Worm (Caenorhabditis elegans): ENCODE measurements around the gene ceh-58.

Gene ceh-58

ce11 chrII:10369547-10370028 is at the start of gene ceh-58:
Gene ceh-58, minus strand, starts transcription at chrII:10369597.
- TF ChIP-seq hmbx-1 (tag; optimal IDR thresholded peaks at IDR 0.05) (no peak), ceh-36 (tag; optimal IDR thresholded peaks at IDR 0.05) (no peak), B0310.2 (tag; optimal IDR thresholded peaks at IDR 0.05) (no peak), ama-1 (optimal IDR thresholded peaks at IDR 0.05) (no peak), flt-1 (GFP tag; IDR thresholded peaks at IDR 0.05) (no peak), ets-7 (tag; optimal IDR thresholded peaks at IDR 0.05) (no peak), tra-4 (tag; optimal IDR thresholded peaks at IDR 0.05) (no peak), pes-1 (GFP tag; IDR thresholded peaks at IDR 0.05) (no peak), sea-1 (GFP tag; conservative IDR thresholded peaks at IDR 0.05) (no peak), tbx-37 (GFP tag; conservative IDR thresholded peaks at IDR 0.05) (no peak), aly-1 (tag; optimal IDR thresholded peaks at IDR 0.05) (no peak), hmg-4 (GFP tag; optimal IDR thresholded peaks at IDR 0.05) (no peak), scrt-1 (GFP tag; IDR thresholded peaks at IDR 0.05) (no peak), ceh-13 (GFP tag; optimal IDR thresholded peaks at IDR 0.05) (no peak), hnd-1 (tag; optimal IDR thresholded peaks at IDR 0.05) (no peak), F13C5.2 (tag; optimal IDR thresholded peaks at IDR 0.05) (no peak), tbx-11 (GFP tag; IDR thresholded peaks at IDR 0.05) (no peak)

DNA sequence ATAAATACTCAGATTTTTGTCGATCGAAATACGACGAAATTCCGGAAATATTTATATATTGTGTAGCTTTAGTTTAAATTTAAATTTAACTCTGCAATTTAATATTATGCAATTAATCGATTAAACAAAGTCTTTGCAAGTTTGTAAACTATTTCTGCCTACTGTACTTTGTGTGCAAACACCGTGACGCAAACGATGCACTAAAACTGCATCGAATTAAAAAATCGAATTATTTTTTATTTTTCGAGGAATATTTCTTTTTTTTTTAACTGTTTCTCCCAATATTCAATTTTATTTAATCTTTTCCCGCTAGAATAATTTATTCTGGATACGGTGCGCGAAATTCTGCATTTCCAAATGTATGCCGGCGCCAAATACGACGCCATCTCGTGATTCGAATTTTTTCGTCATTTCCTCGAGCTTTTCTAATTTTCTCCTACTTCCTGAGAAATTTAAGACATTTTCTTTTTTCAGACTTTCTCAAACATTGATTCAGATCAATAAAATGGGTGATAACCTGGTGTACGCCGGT is 47.0 kb upstream of the ceh-58 start, which contains the start of gene eif-2A:
Gene eif-2A (plus strand): TSS at position 469 of the 532 bp plus-strand sequence.
- TF ChIP-seq F13C5.2 (tag; optimal IDR thresholded peaks at IDR 0.05) (no peak), ama-1 (optimal IDR thresholded peaks at IDR 0.05) (no peak), ceh-36 (tag; optimal IDR thresholded peaks at IDR 0.05) (no peak), ets-7 (tag; optimal IDR thresholded peaks at IDR 0.05) (no peak), tbx-11 (GFP tag; IDR thresholded peaks at IDR 0.05) (no peak), sea-1 (GFP tag; conservative IDR thresholded peaks at IDR 0.05) (no peak), hmbx-1 (tag; optimal IDR thresholded peaks at IDR 0.05) (no peak), hmg-4 (GFP tag; optimal IDR thresholded peaks at IDR 0.05) (no peak)

- TF ChIP-seq sea-1 (GFP tag; conservative IDR thresholded peaks at IDR 0.05), result no peak
- no peak for TF ChIP-seq flt-1 (GFP tag; IDR thresholded peaks at IDR 0.05)
- no peak for TF ChIP-seq hmbx-1 (tag; optimal IDR thresholded peaks at IDR 0.05)
- no peak for TF ChIP-seq tbx-37 (GFP tag; conservative IDR thresholded peaks at IDR 0.05)
- TF ChIP-seq tbx-11 (GFP tag; IDR thresholded peaks at IDR 0.05), result no peak
- no peak for TF ChIP-seq ceh-13 (GFP tag; optimal IDR thresholded peaks at IDR 0.05)
These were observed 41.6 kb upstream of the ceh-58 start, which contains the start of gene E04D5.5 for ce11 chrII:10410989-10411388. Gene E04D5.5, plus strand, starts transcription at chrII:10411289.

- TF ChIP-seq tbx-37 (GFP tag; conservative IDR thresholded peaks at IDR 0.05) (no peak), ceh-13 (GFP tag; optimal IDR thresholded peaks at IDR 0.05) (no peak), flt-1 (GFP tag; IDR thresholded peaks at IDR 0.05) (no peak), pes-1 (GFP tag; IDR thresholded peaks at IDR 0.05) (no peak), hmbx-1 (tag; optimal IDR thresholded peaks at IDR 0.05) (no peak), ets-7 (tag; optimal IDR thresholded peaks at IDR 0.05) (no peak), sea-1 (GFP tag; conservative IDR thresholded peaks at IDR 0.05) (no peak), B0310.2 (tag; optimal IDR thresholded peaks at IDR 0.05) (no peak), hnd-1 (tag; optimal IDR thresholded peaks at IDR 0.05) (no peak), ama-1 (optimal IDR thresholded peaks at IDR 0.05) (no peak), F13C5.2 (tag; optimal IDR thresholded peaks at IDR 0.05) (no peak), ceh-36 (tag; optimal IDR thresholded peaks at IDR 0.05) (no peak), hmg-4 (GFP tag; optimal IDR thresholded peaks at IDR 0.05) (no peak), tra-4 (tag; optimal IDR thresholded peaks at IDR 0.05) (no peak), scrt-1 (GFP tag; IDR thresholded peaks at IDR 0.05) (no peak)
These were observed 33.6 kb upstream of the ceh-58 start for ce11 chrII:10402991-10403390.

- TF ChIP-seq hnd-1 (tag; optimal IDR thresholded peaks at IDR 0.05) (no peak), pes-1 (GFP tag; IDR thresholded peaks at IDR 0.05) (no peak), tbx-11 (GFP tag; IDR thresholded peaks at IDR 0.05) (no peak), hmg-4 (GFP tag; optimal IDR thresholded peaks at IDR 0.05) (no peak), tra-4 (tag; optimal IDR thresholded peaks at IDR 0.05) (no peak), ama-1 (optimal IDR thresholded peaks at IDR 0.05) (no peak), ceh-36 (tag; optimal IDR thresholded peaks at IDR 0.05) (no peak), aly-1 (tag; optimal IDR thresholded peaks at IDR 0.05) (no peak)
These were observed 27.2 kb upstream of the ceh-58 start, which contains the start of gene T09F3.5 for ce11 chrII:10396578-10396977. Gene T09F3.5, plus strand, starts transcription at chrII:10396878.

DNA sequence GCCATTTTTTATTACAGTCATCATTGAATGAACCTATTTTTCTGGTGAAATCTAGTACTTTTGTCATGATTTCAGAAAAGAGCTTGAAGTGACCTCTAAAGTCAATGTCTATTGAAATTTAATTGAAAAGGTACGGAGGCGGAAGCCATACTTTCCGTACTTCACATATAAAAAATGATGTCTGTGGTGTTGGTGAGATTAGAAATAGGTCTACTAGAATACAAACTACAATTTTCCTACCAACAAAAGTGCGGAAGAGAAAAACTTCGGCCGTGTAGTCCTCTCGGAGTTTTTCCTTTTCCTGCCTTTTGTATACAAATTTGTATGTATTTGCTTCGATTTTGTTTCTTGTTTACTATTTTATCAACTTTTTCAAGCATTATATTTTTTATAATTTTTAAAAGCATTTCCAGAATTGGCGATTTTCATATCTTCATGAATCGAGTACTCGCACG is 25.9 kb upstream of the ceh-58 start, which contains the start of gene T09F3.4:
Gene T09F3.4 (plus strand): TSS at position 405 of the 455 bp plus-strand sequence.
- TF ChIP-seq ceh-13 (GFP tag; optimal IDR thresholded peaks at IDR 0.05) (no peak), tbx-37 (GFP tag; conservative IDR thresholded peaks at IDR 0.05) (peak; percentile 37; the same call in 1 of the 2 replicates)

ce11 chrII:10393282-10394179 is 24.1 kb upstream of the ceh-58 start, which contains the start of gene gpd-1:
Gene gpd-1, plus strand, starts transcription at chrII:10394129.
- no peak for TF ChIP-seq sea-1 (GFP tag; conservative IDR thresholded peaks at IDR 0.05)
- TF ChIP-seq pes-1 (GFP tag; IDR thresholded peaks at IDR 0.05), result no peak
- no peak for TF ChIP-seq F13C5.2 (tag; optimal IDR thresholded peaks at IDR 0.05)
- no peak for TF ChIP-seq ceh-36 (tag; optimal IDR thresholded peaks at IDR 0.05)
- TF ChIP-seq hnd-1 (tag; optimal IDR thresholded peaks at IDR 0.05), result no peak
- no peak for TF ChIP-seq hmbx-1 (tag; optimal IDR thresholded peaks at IDR 0.05)
- no peak for TF ChIP-seq tbx-37 (GFP tag; conservative IDR thresholded peaks at IDR 0.05)
- TF ChIP-seq B0310.2 (tag; optimal IDR thresholded peaks at IDR 0.05), result no peak
- TF ChIP-seq aly-1 (tag; optimal IDR thresholded peaks at IDR 0.05), result no peak
- TF ChIP-seq scrt-1 (GFP tag; IDR thresholded peaks at IDR 0.05), result no peak
- TF ChIP-seq flt-1 (GFP tag; IDR thresholded peaks at IDR 0.05), result no peak
- no peak for TF ChIP-seq tra-4 (tag; optimal IDR thresholded peaks at IDR 0.05)
- TF ChIP-seq ama-1 (optimal IDR thresholded peaks at IDR 0.05), result no peak
- TF ChIP-seq ceh-13 (GFP tag; optimal IDR thresholded peaks at IDR 0.05), result no peak

All from whole organism, early embryonic.